Fruit fly (Drosophila melanogaster): ENCODE measurements around the gene rdgC.

Gene rdgC

dm6 chr3L:20247513-20248173, at the start of gene rdgC:
Gene rdgC, plus strand, starts transcription at chr3L:20248080.
- TF ChIP-seq CG3032 (tag; optimal IDR thresholded peaks at IDR 0.05) = peak; percentile 91
- TF ChIP-seq CG34406 (GFP tag; optimal IDR thresholded peaks at IDR 0.05) = peak; percentile 87
- TF ChIP-seq Eip93F (GFP tag; optimal IDR thresholded peaks at IDR 0.05) = peak; percentile 38
- TF ChIP-seq Hr39 (GFP tag; optimal IDR thresholded peaks at IDR 0.05) = peak; percentile 90
- TF ChIP-seq Eip75B (GFP tag; optimal IDR thresholded peaks at IDR 0.05) = peak; percentile 94
- peak; percentile 93 for TF ChIP-seq OdsH (GFP tag; optimal IDR thresholded peaks at IDR 0.05)
- TF ChIP-seq Sox14 (GFP tag; optimal IDR thresholded peaks at IDR 0.05) = peak; percentile 90
- peak; percentile 88 for TF ChIP-seq CG6792 (GFP tag; optimal IDR thresholded peaks at IDR 0.05)
- TF ChIP-seq CG6276 (GFP tag; optimal IDR thresholded peaks at IDR 0.05) = peak; percentile 88
- peak; percentile 88 for TF ChIP-seq dsx (GFP tag; optimal IDR thresholded peaks at IDR 0.05; ENCODE audit: poor library complexity, severe bottlenecking)
- peak; percentile 85 for TF ChIP-seq Lpt (GFP tag; optimal IDR thresholded peaks at IDR 0.05)
- peak; percentile 96 for TF ChIP-seq CG3919 (GFP tag; optimal IDR thresholded peaks at IDR 0.05)
- TF ChIP-seq fkh (GFP tag; optimal IDR thresholded peaks at IDR 0.05) = peak; percentile 65
- TF ChIP-seq CG31627 (GFP tag; optimal IDR thresholded peaks at IDR 0.05) = peak; percentile 91
- TF ChIP-seq esn (GFP tag; optimal IDR thresholded peaks at IDR 0.05) = peak; percentile 91
- TF ChIP-seq lz (GFP tag; optimal IDR thresholded peaks at IDR 0.05) = peak; percentile 89
- TF ChIP-seq Eip78C (GFP tag) = peak; percentile 97
- peak; percentile 95 for TF ChIP-seq Hr4 (GFP tag; optimal IDR thresholded peaks at IDR 0.05)
- peak; percentile 94 for TF ChIP-seq CG11294 (GFP tag; IDR thresholded peaks at IDR 0.05)
- TF ChIP-seq CG10669 (GFP tag; optimal IDR thresholded peaks at IDR 0.05) = peak; percentile 94
- peak; percentile 83 for TF ChIP-seq CG4318 (GFP tag; optimal IDR thresholded peaks at IDR 0.05)
- TF ChIP-seq CG11762 (GFP tag; optimal IDR thresholded peaks at IDR 0.05; ENCODE audit: insufficient read depth) = peak; percentile 85
- TF ChIP-seq Ets96B (tag; optimal IDR thresholded peaks at IDR 0.05) = peak; percentile 91
- peak; percentile 2 for TF ChIP-seq Hr38 (GFP tag; optimal IDR thresholded peaks at IDR 0.05)
- TF ChIP-seq CG1621 (tag; optimal IDR thresholded peaks at IDR 0.05) = peak; percentile 90
- TF ChIP-seq pdm3 (GFP tag; optimal IDR thresholded peaks at IDR 0.05) = peak; percentile 92
- peak; percentile 78 for TF ChIP-seq CG11902 (GFP tag; optimal IDR thresholded peaks at IDR 0.05)
- peak; percentile 92 for TF ChIP-seq acj6 (GFP tag; optimal IDR thresholded peaks at IDR 0.05)
- TF ChIP-seq CG7368 (GFP tag; optimal IDR thresholded peaks at IDR 0.05) = peak; percentile 91
- peak; percentile 91 for TF ChIP-seq net (GFP tag; optimal IDR thresholded peaks at IDR 0.05)
- peak; percentile 94 for TF ChIP-seq cyc (GFP tag; optimal IDR thresholded peaks at IDR 0.05)
- TF ChIP-seq CG8632 (GFP tag; optimal IDR thresholded peaks at IDR 0.05) = peak; percentile 86
- TF ChIP-seq CG10631 (GFP tag; optimal IDR thresholded peaks at IDR 0.05) = peak; percentile 88
- peak; percentile 80 for TF ChIP-seq fd59A (GFP tag; optimal IDR thresholded peaks at IDR 0.05)
- peak; percentile 92 for TF ChIP-seq topi (GFP tag; optimal IDR thresholded peaks at IDR 0.05)
- peak; percentile 84 for TF ChIP-seq Met (GFP tag; optimal IDR thresholded peaks at IDR 0.05)
- TF ChIP-seq CG9139 (GFP tag; optimal IDR thresholded peaks at IDR 0.05) = peak; percentile 64
- TF ChIP-seq Blimp-1 (GFP tag; optimal IDR thresholded peaks at IDR 0.05) = peak; percentile 70
- TF ChIP-seq dac (GFP tag; optimal IDR thresholded peaks at IDR 0.05) = peak; percentile 76
- TF ChIP-seq svp (GFP tag) = peak; percentile 94
- TF ChIP-seq eg (GFP tag; IDR thresholded peaks at IDR 0.05) = peak; percentile 97
- peak; percentile 82 for TF ChIP-seq Ets21C (GFP tag; optimal IDR thresholded peaks at IDR 0.05)
- TF ChIP-seq CG8319 (GFP tag; optimal IDR thresholded peaks at IDR 0.05) = peak; percentile 80
- peak; percentile 84 for TF ChIP-seq spab (GFP tag; optimal IDR thresholded peaks at IDR 0.05)
- peak; percentile 85 for TF ChIP-seq CG6808 (GFP tag; optimal IDR thresholded peaks at IDR 0.05)
- TF ChIP-seq Gug (GFP tag; IDR thresholded peaks at IDR 0.05) = peak; percentile 96
- TF ChIP-seq ss (GFP tag; optimal IDR thresholded peaks at IDR 0.05) = peak; percentile 72 to 84
- no peak for TF ChIP-seq CG6854 (GFP tag; optimal IDR thresholded peaks at IDR 0.05)
- peak; percentile 76 for TF ChIP-seq vri (GFP tag; optimal IDR thresholded peaks at IDR 0.05)
- peak; percentile 96 for TF ChIP-seq CG6163 (GFP tag; IDR thresholded peaks at IDR 0.05)
- TF ChIP-seq fd85E (GFP tag; optimal IDR thresholded peaks at IDR 0.05) = peak; percentile 59
